Fruit fly (Drosophila melanogaster) whole organism: ENCODE data around the gene CG11999.

Source experiments
- Dll ChIP-seq: fragments of >200 bp; optimal IDR thresholded peaks from 2 replicates; lab custom pipeline; 2017
- pan ChIP-seq: fragments of >200 bp; optimal IDR thresholded peaks from 2 replicates; lab custom pipeline; 2017

dm6 chr3R:5371563-5371962, 17.0 kb upstream of the CG11999 start, which contains the start of gene Polr2F:
- TF ChIP-seq pan: no peak
- no peak for TF ChIP-seq Dll (lab: Kevin White, UChicago)
